Worm (Caenorhabditis elegans): ENCODE results near the gene ttbk-8.2.

Gene ttbk-8.2

ce11 chrIV:5631628-5632027 is at the start of gene ttbk-8.2:
Gene ttbk-8.2 (plus strand): TSS chrIV:5631928.
- TF ChIP-seq nhr-80 (tag; optimal IDR thresholded peaks at IDR 0.05) (no peak), C17E4.6 (GFP tag; IDR thresholded peaks at IDR 0.05) (no peak), unc-62 (GFP tag; optimal IDR thresholded peaks at IDR 0.05) (no peak), F55B11.4 (tag; optimal IDR thresholded peaks at IDR 0.05; ENCODE audit: borderline replicate concordance, insufficient read depth) (no peak), attf-3 (GFP tag; conservative IDR thresholded peaks at IDR 0.05) (no peak), F10E7.11 (tag; optimal IDR thresholded peaks at IDR 0.05) (no peak), nfya-1 (tag; optimal IDR thresholded peaks at IDR 0.05; ENCODE audit: borderline replicate concordance, insufficient read depth) (no peak), B0035.1 (tag; optimal IDR thresholded peaks at IDR 0.05) (no peak), lsy-27 (tag; optimal IDR thresholded peaks at IDR 0.05; ENCODE audit: borderline replicate concordance, insufficient read depth) (no peak), ceh-40 (GFP tag; IDR thresholded peaks at IDR 0.05) (no peak), mxl-1 (tag; optimal IDR thresholded peaks at IDR 0.05) (no peak), lir-1 (GFP tag; conservative IDR thresholded peaks at IDR 0.05) (no peak), die-1 (tag; optimal IDR thresholded peaks at IDR 0.05) (no peak)

- no peak for TF ChIP-seq rcor-1 (GFP tag; IDR thresholded peaks at IDR 0.05)
- TF ChIP-seq Y53F4B.3 (GFP tag; IDR thresholded peaks at IDR 0.05): no peak
- TF ChIP-seq efl-1 (GFP tag; optimal IDR thresholded peaks at IDR 0.05): no peak
- no peak for TF ChIP-seq ztf-26 (tag; optimal IDR thresholded peaks at IDR 0.05)
- no peak for TF ChIP-seq dpff-1 (tag; optimal IDR thresholded peaks at IDR 0.05)
- TF ChIP-seq Y53G8AR.9 (GFP tag; conservative IDR thresholded peaks at IDR 0.05): no peak
- peak; percentile 20 for TF ChIP-seq ZK185.1 (tag; optimal IDR thresholded peaks at IDR 0.05; ENCODE audit: poor library complexity, severe bottlenecking)
- TF ChIP-seq xnd-1 (tag; optimal IDR thresholded peaks at IDR 0.05): no peak
- no peak for TF ChIP-seq bed-2 (GFP tag; IDR thresholded peaks at IDR 0.05)
- peak; percentile 57 for TF ChIP-seq nhr-80 (tag; optimal IDR thresholded peaks at IDR 0.05)
- TF ChIP-seq egl-18 (GFP tag; IDR thresholded peaks at IDR 0.05): no peak
- no peak for TF ChIP-seq Y95B8A.8 (GFP tag; IDR thresholded peaks at IDR 0.05)
- no peak for TF ChIP-seq cebp-1 (GFP tag; IDR thresholded peaks at IDR 0.05)
- no peak for TF ChIP-seq cebp-1 (tag; optimal IDR thresholded peaks at IDR 0.05)
- TF ChIP-seq attf-6 (GFP tag; IDR thresholded peaks at IDR 0.05): no peak
- no peak for TF ChIP-seq aptf-2 (GFP tag; conservative IDR thresholded peaks at IDR 0.05)
- TF ChIP-seq dpl-1 (GFP tag; optimal IDR thresholded peaks at IDR 0.05): no peak
- peak; percentile 69 for TF ChIP-seq K12H6.12 (tag; optimal IDR thresholded peaks at IDR 0.05)
- no peak for TF ChIP-seq zfh-2 (GFP tag; conservative IDR thresholded peaks at IDR 0.05)
- TF ChIP-seq hmg-1.2 (GFP tag; IDR thresholded peaks at IDR 0.05): peak; percentile 65; the same call in 1 of the 2 replicates
- TF ChIP-seq D2030.7 (GFP tag; IDR thresholded peaks at IDR 0.05): no peak
- TF ChIP-seq tbp1 (GFP tag; optimal IDR thresholded peaks at IDR 0.05): peak; percentile 27
- TF ChIP-seq lin-40 (tag; optimal IDR thresholded peaks at IDR 0.05): peak; percentile 17
- no peak for TF ChIP-seq lin-54 (GFP tag; optimal IDR thresholded peaks at IDR 0.05)
- TF ChIP-seq ceh-27 (GFP tag; optimal IDR thresholded peaks at IDR 0.05): peak; percentile 58
- TF ChIP-seq gei-17 (GFP tag; optimal IDR thresholded peaks at IDR 0.05): no peak
- no peak for TF ChIP-seq die-1 (tag; optimal IDR thresholded peaks at IDR 0.05)
These were observed 49.5 kb upstream of the ttbk-8.2 start for ce11 chrIV:5582267-5582666.

ce11 chrIV:5582760-5583159 is 49.0 kb upstream of the ttbk-8.2 start:
- TF ChIP-seq hmg-20 (GFP tag; IDR thresholded peaks at IDR 0.05) (no peak), nfyb-1 (GFP tag; IDR thresholded peaks at IDR 0.05) (peak; percentile 25; the same call in 1 of the 2 replicates)
